Worm (Caenorhabditis elegans) whole organism, mixed stage, embryonic: ENCODE data around the gene ZC239.4.

Experiments used
- M03D4.4 ChIP-seq: sonication (generic microtip); optimal IDR thresholded peaks from 2 replicates; lab custom pipeline; 2017; ENCODE audit warnings: mild to moderate bottlenecking, missing genetic modification characterization, missing compliant biosample characterization
- bed-3 ChIP-seq: fragments of 200-800 bp; sonication (Bioruptor generic); optimal IDR thresholded peaks from 3 replicates; lab custom pipeline; 2018; ENCODE audit warnings: mild to moderate bottlenecking, missing genetic modification characterization, moderate library complexity, missing compliant biosample characterization
- blmp-1 ChIP-seq: fragments of 150-350 bp; optimal IDR thresholded peaks from 2 replicates; lab custom pipeline; 2014; ENCODE audit warnings: missing biosample characterization, missing genetic modification characterization
- ceh-39 ChIP-seq: fragments of 150-350 bp; optimal IDR thresholded peaks from 2 replicates; lab custom pipeline; 2014; ENCODE audit warnings: missing biosample characterization, missing genetic modification characterization
- ceh-43 ChIP-seq: fragments of 200-800 bp; sonication (Bioruptor generic); optimal IDR thresholded peaks from 2 replicates; lab custom pipeline; 2018; ENCODE audit warnings: mild to moderate bottlenecking, missing genetic modification characterization, moderate library complexity, missing compliant biosample characterization
- ces-1 ChIP-seq: fragments of 150-350 bp; optimal IDR thresholded peaks from 2 replicates; lab custom pipeline; 2014; ENCODE audit warnings: missing biosample characterization, missing genetic modification reagents, missing genetic modification characterization
- cnd-1 ChIP-seq: fragments of 200-800 bp; sonication (Bioruptor generic); optimal IDR thresholded peaks from 2 replicates; lab custom pipeline; 2018; ENCODE audit warnings: mild to moderate bottlenecking, missing genetic modification characterization, missing compliant biosample characterization
- drap-1 ChIP-seq: fragments of 200-800 bp; sonication (Bioruptor generic); optimal IDR thresholded peaks from 3 replicates; lab custom pipeline; 2018; ENCODE audit warnings: mild to moderate bottlenecking, missing genetic modification characterization, missing compliant biosample characterization
- elt-1 ChIP-seq: sonication (generic microtip); optimal IDR thresholded peaks from 2 replicates; lab custom pipeline; 2017; ENCODE audit warnings: missing genetic modification characterization, mild to moderate bottlenecking, missing compliant biosample characterization, antibody characterized with exemption, moderate library complexity, borderline replicate concordance; ENCODE audit not compliant: insufficient read depth
- elt-3 ChIP-seq: fragments of 150-350 bp; optimal IDR thresholded peaks from 2 replicates; lab custom pipeline; 2014; ENCODE audit warnings: missing biosample characterization, missing genetic modification characterization
- flh-1 ChIP-seq: fragments of 200-800 bp; sonication (Bioruptor generic); optimal IDR thresholded peaks from 2 replicates; lab custom pipeline; 2018; ENCODE audit warnings: mild to moderate bottlenecking, missing genetic modification characterization, moderate library complexity, missing compliant biosample characterization
- ham-2 ChIP-seq: fragments of 200-800 bp; sonication (Bioruptor generic); optimal IDR thresholded peaks from 2 replicates; lab custom pipeline; 2018; ENCODE audit warnings: mild to moderate bottlenecking, missing genetic modification characterization, missing compliant biosample characterization
- lin-13 ChIP-seq: fragments of 150-350 bp; optimal IDR thresholded peaks from 2 replicates; lab custom pipeline; 2014; ENCODE audit warnings: missing biosample characterization, missing genetic modification characterization
- lin-32 ChIP-seq: fragments of 200-800 bp; sonication (Bioruptor generic); optimal IDR thresholded peaks from 2 replicates; lab custom pipeline; 2018; ENCODE audit warnings: mild to moderate bottlenecking, missing genetic modification characterization, missing compliant biosample characterization
- lsy-2 ChIP-seq: fragments of 150-350 bp; optimal IDR thresholded peaks from 2 replicates; lab custom pipeline; 2014; ENCODE audit warnings: missing biosample characterization, missing genetic modification characterization
- mab-5 ChIP-seq: fragments of 150-350 bp; optimal IDR thresholded peaks from 2 replicates; lab custom pipeline; 2014; ENCODE audit warnings: missing biosample characterization, missing genetic modification characterization
- mep-1 ChIP-seq: fragments of 150-350 bp; optimal IDR thresholded peaks from 2 replicates; lab custom pipeline; 2017; ENCODE audit warnings: missing biosample characterization, missing genetic modification reagents, missing genetic modification characterization, inconsistent platforms
- nhr-12 ChIP-seq: fragments of 150-350 bp; optimal IDR thresholded peaks from 2 replicates; lab custom pipeline; 2014; ENCODE audit warnings: missing biosample characterization, missing genetic modification characterization
- nhr-2 ChIP-seq: fragments of 150-350 bp; optimal IDR thresholded peaks from 2 replicates; lab custom pipeline; 2014; ENCODE audit warnings: missing biosample characterization, missing genetic modification characterization
- nhr-237 ChIP-seq: fragments of 150-350 bp; optimal IDR thresholded peaks from 2 replicates; lab custom pipeline; 2014; ENCODE audit warnings: missing biosample characterization, missing genetic modification characterization
- nhr-28 ChIP-seq: fragments of 150-350 bp; optimal IDR thresholded peaks from 2 replicates; lab custom pipeline; 2014; ENCODE audit warnings: missing biosample characterization, missing genetic modification characterization
- pha-4 ChIP-seq: fragments of 150-350 bp; optimal IDR thresholded peaks from 2 replicates; lab custom pipeline; 2018; ENCODE audit warnings: missing biosample characterization, missing genetic modification reagents, missing genetic modification characterization
- sem-2 ChIP-seq: fragments of 200-800 bp; sonication (Bioruptor generic); optimal IDR thresholded peaks from 2 replicates; lab custom pipeline; 2018; ENCODE audit warnings: mild to moderate bottlenecking, missing genetic modification characterization, missing compliant biosample characterization
- snpc-4 ChIP-seq: fragments of 150-350 bp; optimal IDR thresholded peaks from 2 replicates; lab custom pipeline; 2014; ENCODE audit warnings: missing biosample characterization, missing genetic modification characterization
- tbx-8 ChIP-seq: fragments of 200-800 bp; sonication (Bioruptor generic); optimal IDR thresholded peaks from 2 replicates; lab custom pipeline; 2018; ENCODE audit warnings: mild to moderate bottlenecking, missing genetic modification characterization, moderate library complexity, missing compliant biosample characterization
- unc-120 ChIP-seq: sonication (generic microtip); optimal IDR thresholded peaks from 2 replicates; lab custom pipeline; 2017; ENCODE audit warnings: missing genetic modification characterization, missing compliant biosample characterization; ENCODE audit not compliant: poor library complexity, severe bottlenecking
- unc-39 ChIP-seq: fragments of 150-350 bp; optimal IDR thresholded peaks from 2 replicates; lab custom pipeline; 2014; ENCODE audit warnings: missing biosample characterization, missing genetic modification characterization
- zip-8 ChIP-seq: fragments of 150-350 bp; optimal IDR thresholded peaks from 2 replicates; lab custom pipeline; 2014; ENCODE audit warnings: missing biosample characterization, missing genetic modification characterization
- ztf-11 ChIP-seq: fragments of 150-350 bp; optimal IDR thresholded peaks from 2 replicates; lab custom pipeline; 2014; ENCODE audit warnings: missing biosample characterization, missing genetic modification characterization

Gene ZC239.4

DNA sequence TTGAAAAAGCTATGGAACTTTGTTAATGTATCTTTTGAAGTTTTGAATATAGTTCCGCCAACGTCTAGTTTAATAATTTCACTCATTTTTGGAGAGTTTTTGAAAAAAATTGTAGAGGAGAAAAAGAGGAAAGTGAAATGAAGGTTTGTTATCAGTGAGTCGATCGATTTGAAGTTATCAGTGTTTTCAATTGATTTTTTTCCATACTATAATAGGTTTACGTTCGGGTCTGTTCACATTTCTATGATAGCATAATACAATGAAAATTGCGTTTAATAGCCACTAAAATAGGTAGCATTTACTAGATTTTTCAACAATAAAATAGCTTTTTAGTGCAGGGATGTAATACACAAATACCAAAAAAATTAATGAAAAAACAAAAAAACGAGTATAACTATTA lies 11.2 kb downstream of the ZC239.4 start, which contains the start of gene ZC239.16:
Gene ZC239.16, minus strand, starts transcription at position 120 of the 400 bp plus-strand sequence.
- TF ChIP-seq ces-1 (no peak), mab-5 (tag; lab: Kevin White, UChicago) (no peak), lsy-2 (tag; lab: Kevin White, UChicago) (no peak), ceh-43 (no peak), cnd-1 (no peak), M03D4.4 (tag; lab: Kevin White, UChicago) (no peak), ceh-39 (tag; lab: Kevin White, UChicago) (no peak), drap-1 (no peak), unc-120 (tag; lab: Kevin White, UChicago) (no peak), zip-8 (no peak), nhr-28 (tag; lab: Kevin White, UChicago) (no peak), nhr-237 (tag; lab: Kevin White, UChicago) (no peak), pha-4 (tag; lab: Kevin White, UChicago) (no peak), unc-39 (tag; lab: Kevin White, UChicago) (no peak), sem-2 (no peak), blmp-1 (tag; lab: Kevin White, UChicago) (no peak), nhr-12 (tag; lab: Kevin White, UChicago) (no peak), nhr-2 (tag; lab: Kevin White, UChicago) (no peak)

DNA sequence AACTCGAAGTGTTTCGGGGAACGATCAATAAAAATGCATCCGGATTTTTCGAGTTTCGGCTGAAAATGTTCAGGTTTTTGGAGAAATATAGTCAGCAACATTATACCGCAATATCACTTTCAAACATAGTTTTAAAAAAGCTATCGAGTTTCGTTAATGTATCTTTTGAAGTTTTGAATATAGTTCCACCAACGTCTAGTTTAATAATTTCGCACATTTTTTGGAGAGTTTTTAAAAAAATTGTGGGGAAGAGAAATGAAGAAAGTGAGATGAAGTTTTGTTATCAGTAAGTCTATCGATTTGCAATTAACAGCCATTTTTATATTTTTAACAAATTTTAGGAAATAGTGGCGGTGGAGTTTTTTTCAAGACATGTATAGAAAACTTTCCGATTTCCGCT lies 11.8 kb downstream of the ZC239.4 start, which contains the start of gene ZC239.17:
Gene ZC239.17, minus strand, starts transcription at position 101 of the 400 bp plus-strand sequence.
- no peak for TF ChIP-seq bed-3 (GFP tag; lab: Kevin White, UChicago)
- no peak for TF ChIP-seq ceh-43
- TF ChIP-seq tbx-8 = no peak
- no peak for TF ChIP-seq lsy-2 (tag; lab: Kevin White, UChicago)
- no peak for TF ChIP-seq lin-13 (tag; lab: Kevin White, UChicago)
- no peak for TF ChIP-seq sem-2
- TF ChIP-seq mep-1 (tag; lab: Kevin White, UChicago) = no peak
- TF ChIP-seq, all 35 proteins: peak for 0

DNA sequence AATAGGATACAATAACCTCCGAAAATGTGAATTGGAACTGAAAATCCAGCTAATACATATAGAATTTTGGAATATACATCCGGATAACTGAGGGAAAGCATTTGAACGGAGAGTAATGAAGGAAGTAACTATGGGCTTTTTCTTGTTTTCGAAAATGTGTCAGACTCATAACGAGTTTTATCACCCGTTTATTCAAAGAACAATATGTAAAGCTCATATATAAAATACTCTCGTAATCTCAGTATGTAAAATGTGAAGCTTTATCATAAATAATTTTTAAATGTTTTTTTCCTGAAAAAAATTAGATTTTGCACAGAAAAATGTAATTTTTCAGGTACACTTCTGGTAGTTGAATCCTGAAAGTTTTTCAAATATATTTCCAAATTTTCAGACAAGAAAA lies 16.4 kb downstream of the ZC239.4 start, which contains the start of gene srh-297:
Gene srh-297, minus strand, starts transcription at position 101 of the 400 bp plus-strand sequence.
- no peak for TF ChIP-seq unc-39 (tag; lab: Kevin White, UChicago)
- no peak for TF ChIP-seq elt-3
- no peak for TF ChIP-seq lsy-2 (tag; lab: Kevin White, UChicago)
- no peak for TF ChIP-seq nhr-28 (tag; lab: Kevin White, UChicago)
- TF ChIP-seq nhr-12 (tag; lab: Kevin White, UChicago) = no peak
- TF ChIP-seq ces-1 = no peak

DNA sequence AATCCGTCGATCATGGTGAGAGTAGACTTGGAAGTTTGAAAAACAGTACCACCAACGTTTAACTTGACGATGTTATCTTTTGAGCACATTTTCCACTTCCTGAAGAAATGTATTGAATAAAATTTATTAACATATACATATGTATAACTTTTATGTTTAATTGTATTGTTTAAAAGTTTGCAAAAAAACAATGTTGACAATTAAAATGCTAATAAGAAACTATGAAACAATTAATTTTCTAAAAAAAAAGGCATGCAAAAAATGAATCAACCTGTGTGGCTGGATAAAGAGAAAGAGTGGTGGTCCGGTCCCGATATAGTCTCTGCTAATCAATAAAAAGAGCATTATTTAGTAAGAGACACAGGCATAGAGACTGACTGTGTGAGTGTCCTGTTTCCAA lies 20.7 kb downstream of the ZC239.4 start, which contains the start of gene C17F4.8:
Gene C17F4.8, minus strand, starts transcription at position 101 of the 400 bp plus-strand sequence.
- no peak for TF ChIP-seq lin-32
- no peak for TF ChIP-seq snpc-4 (tag; lab: Kevin White, UChicago)
- no peak for TF ChIP-seq elt-1 (tag; lab: Kevin White, UChicago)
- TF ChIP-seq cnd-1 = no peak

DNA sequence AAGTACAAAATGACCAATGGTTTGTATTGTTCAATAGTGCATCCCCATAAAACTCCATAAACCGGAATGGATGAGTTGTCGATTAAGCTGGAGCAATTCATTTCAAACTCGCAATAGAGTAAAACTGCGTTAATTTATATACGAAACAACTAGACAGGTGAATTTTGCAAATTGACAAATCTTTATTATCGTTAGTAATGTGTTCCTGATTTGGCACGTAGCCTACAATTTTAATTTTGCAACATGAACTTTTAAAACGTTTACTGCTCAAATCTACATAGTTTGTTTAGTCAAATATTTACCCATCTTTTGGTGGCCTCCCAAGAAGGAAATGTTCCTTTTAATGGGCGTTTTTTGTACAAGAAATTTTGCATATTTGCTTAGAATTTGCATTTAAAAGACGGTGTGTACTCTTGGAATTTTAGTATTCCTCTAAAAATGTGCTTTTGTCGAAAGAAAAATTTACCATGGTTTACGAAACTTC lies 23.1 kb downstream of the ZC239.4 start, which contains the start of the genes srz-67 and C17F4.11:
Gene srz-67, minus strand, starts transcription at position 101 of the 484 bp plus-strand sequence.
Gene C17F4.11, plus strand, starts transcription at position 434 of the 484 bp plus-strand sequence.
- TF ChIP-seq lsy-2 (tag; lab: Kevin White, UChicago) (no peak), tbx-8 (no peak), lin-32 (no peak), drap-1 (no peak), unc-39 (tag; lab: Kevin White, UChicago) (no peak), ceh-43 (no peak), mab-5 (tag; lab: Kevin White, UChicago) (no peak), nhr-237 (tag; lab: Kevin White, UChicago) (no peak), ztf-11 (tag; lab: Kevin White, UChicago) (no peak), nhr-12 (tag; lab: Kevin White, UChicago) (no peak), sem-2 (no peak), M03D4.4 (tag; lab: Kevin White, UChicago) (no peak), cnd-1 (no peak), ham-2 (GFP tag; lab: Kevin White, UChicago) (no peak), lin-13 (tag; lab: Kevin White, UChicago) (no peak), flh-1 (GFP tag; lab: Kevin White, UChicago) (no peak), elt-3 (no peak), mep-1 (tag; lab: Kevin White, UChicago) (no peak)
- TF ChIP-seq, all 35 proteins: peak for 0
